Worm (Caenorhabditis elegans): ENCODE measurements around the gene twnk-1.
A peak's percentile ranks its signal among the peaks of the same experiment; 100 is the strongest.

- TF ChIP-seq ZK546.5 (tag; optimal IDR thresholded peaks at IDR 0.05) (no peak), unc-39 (tag; optimal IDR thresholded peaks at IDR 0.05) (no peak), F13H6.1 (tag; optimal IDR thresholded peaks at IDR 0.05) (peak; percentile 67), fos-1 (tag; optimal IDR thresholded peaks at IDR 0.05) (no peak), nhr-23 (tag; optimal IDR thresholded peaks at IDR 0.05) (no peak), nhr-237 (tag; optimal IDR thresholded peaks at IDR 0.05) (no peak), ceh-16 (tag; optimal IDR thresholded peaks at IDR 0.05) (no peak), ama-1 (optimal IDR thresholded peaks at IDR 0.05) (no peak), unc-62 (GFP tag; optimal IDR thresholded peaks at IDR 0.05) (no peak), nhr-77 (tag; optimal IDR thresholded peaks at IDR 0.05) (no peak), egl-27 (tag; optimal IDR thresholded peaks at IDR 0.05) (no peak), R02D3.7 (tag; optimal IDR thresholded peaks at IDR 0.05) (no peak), lin-39 (tag; optimal IDR thresholded peaks at IDR 0.05) (no peak)
These were observed 18.4 kb upstream of the twnk-1 start for ce11 chrX:5772538-5773154.

Measured in whole organism, L2 larva.